Worm (Caenorhabditis elegans): ENCODE results near the gene Y43B11AR.3.

Y43B11AR.3 gene

DNA sequence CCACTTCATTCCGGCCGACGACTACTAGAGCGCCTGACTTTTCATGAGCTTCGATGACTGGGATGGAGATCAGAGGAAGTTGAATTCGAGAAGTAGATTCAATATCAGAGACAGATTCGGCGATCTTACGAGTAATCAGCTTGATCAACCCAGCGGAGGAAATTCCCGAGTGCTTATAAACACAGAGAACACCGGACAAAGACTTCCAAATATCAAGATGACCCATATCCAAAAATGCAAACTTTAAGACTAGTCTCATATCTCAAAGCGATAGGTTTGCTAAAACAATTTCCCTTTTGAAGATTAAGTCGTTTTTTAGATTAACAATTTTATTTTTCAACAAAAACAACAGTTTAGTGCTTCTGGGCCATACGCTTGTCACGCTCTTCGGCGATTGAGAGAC lies at the start of gene Y43B11AR.3 (continued):
- TF ChIP-seq lsy-27 (tag; optimal IDR thresholded peaks at IDR 0.05; ENCODE audit: borderline replicate concordance, insufficient read depth) (no peak), let-607 (tag; optimal IDR thresholded peaks at IDR 0.05) (no peak), ekl-4 (GFP tag; IDR thresholded peaks at IDR 0.05) (peak; percentile 92), ztf-6 (GFP tag; IDR thresholded peaks at IDR 0.05) (no peak), ccch-3 (GFP tag; optimal IDR thresholded peaks at IDR 0.05) (no peak), Y79H2A.3 (GFP tag; conservative IDR thresholded peaks at IDR 0.05) (peak; percentile 86), K12H6.12 (tag; optimal IDR thresholded peaks at IDR 0.05) (no peak), ets-4 (GFP tag; optimal IDR thresholded peaks at IDR 0.05) (peak; percentile 21), fkh-3 (tag; optimal IDR thresholded peaks at IDR 0.05) (no peak), tbp1 (GFP tag; optimal IDR thresholded peaks at IDR 0.05) (peak; percentile 72), hlh-12 (tag; optimal IDR thresholded peaks at IDR 0.05) (no peak), lsl-1 (GFP tag; optimal IDR thresholded peaks at IDR 0.05) (peak; percentile 70), efl-1 (GFP tag; optimal IDR thresholded peaks at IDR 0.05) (peak; percentile 46), ceh-79 (tag; optimal IDR thresholded peaks at IDR 0.05) (peak; percentile 40), nhr-80 (tag; optimal IDR thresholded peaks at IDR 0.05) (no peak), tlf-1 (GFP tag; optimal IDR thresholded peaks at IDR 0.05) (peak; percentile 61), nhr-179 (tag; optimal IDR thresholded peaks at IDR 0.05) (no peak), ceh-91 (GFP tag; IDR thresholded peaks at IDR 0.05) (0 out of 2 replicates have a peak, but pooled peaks have one; percentile 35), cebp-1 (GFP tag; IDR thresholded peaks at IDR 0.05) (no peak), cebp-1 (tag; optimal IDR thresholded peaks at IDR 0.05) (peak; percentile 73), C17E4.6 (GFP tag; IDR thresholded peaks at IDR 0.05) (peak; percentile 83), F37B4.10 (GFP tag; IDR thresholded peaks at IDR 0.05) (no peak), ZK185.1 (tag; optimal IDR thresholded peaks at IDR 0.05; ENCODE audit: poor library complexity, severe bottlenecking) (no peak), die-1 (tag; optimal IDR thresholded peaks at IDR 0.05) (peak; percentile 76), zim-3 (tag; optimal IDR thresholded peaks at IDR 0.05) (peak; percentile 63), C06A6.2 (GFP tag; conservative IDR thresholded peaks at IDR 0.05) (no peak), F23B12.7 (tag; optimal IDR thresholded peaks at IDR 0.05; ENCODE audit: insufficient read depth) (no peak), F57A8.1 (GFP tag; optimal IDR thresholded peaks at IDR 0.05) (no peak), akir-1 (GFP tag; optimal IDR thresholded peaks at IDR 0.05) (no peak), egl-44 (GFP tag; IDR thresholded peaks at IDR 0.05) (peak; percentile 68; the same call in 1 of the 2 replicates), sea-2 (GFP tag; IDR thresholded peaks at IDR 0.05) (no peak), B0035.1 (tag; optimal IDR thresholded peaks at IDR 0.05) (peak; percentile 80), lin-26 (GFP tag; IDR thresholded peaks at IDR 0.05) (peak; percentile 89), ceh-58 (GFP tag; IDR thresholded peaks at IDR 0.05) (peak; percentile 90), K11D2.4 (GFP tag; IDR thresholded peaks at IDR 0.05) (no peak), lag-1 (GFP tag; IDR thresholded peaks at IDR 0.05) (no peak), somi-1 (GFP tag; optimal IDR thresholded peaks at IDR 0.05) (peak; percentile 1), bed-2 (GFP tag; IDR thresholded peaks at IDR 0.05) (no peak), pha-4 (tag; optimal IDR thresholded peaks at IDR 0.05) (no peak), nfyb-1 (GFP tag; IDR thresholded peaks at IDR 0.05) (peak; percentile 89), F49E8.2 (tag; optimal IDR thresholded peaks at IDR 0.05; ENCODE audit: insufficient read depth) (peak; percentile 98), lin-35 (GFP tag; optimal IDR thresholded peaks at IDR 0.05) (peak in 2 of 3 experiments; percentile 3 to 43), attf-6 (GFP tag; IDR thresholded peaks at IDR 0.05) (peak; percentile 93), dox-1 (GFP tag; IDR thresholded peaks at IDR 0.05) (peak; percentile 67; the same call in 1 of the 2 replicates), snpc-1.3 (tag; optimal IDR thresholded peaks at IDR 0.05; ENCODE audit: insufficient read depth) (peak; percentile 74), attf-5 (GFP tag; optimal IDR thresholded peaks at IDR 0.05) (peak; percentile 45), dpff-1 (tag; optimal IDR thresholded peaks at IDR 0.05) (peak; percentile 40), B0336.3 (GFP tag; IDR thresholded peaks at IDR 0.05) (peak; percentile 96)
